Fruit fly (Drosophila melanogaster): ENCODE data around the gene CG8132.

The CG8132 gene

dm6 chr3R:9394385-9395042 is 6.8 kb upstream of the CG8132 start, which contains the start of gene FER (continued):
- TF ChIP-seq CG4820 (GFP tag; optimal IDR thresholded peaks at IDR 0.05) (no peak), hkb (optimal IDR thresholded peaks at IDR 0.05) (no peak), hkb (GFP tag; IDR thresholded peaks at IDR 0.05) (peak; percentile 47), prd (optimal IDR thresholded peaks at IDR 0.05) (no peak), prd (GFP tag; IDR thresholded peaks at IDR 0.05) (0 out of 3 replicates have a peak, but pooled peaks have one; percentile 29), org-1 (GFP tag; optimal IDR thresholded peaks at IDR 0.05) (peak; percentile 5), Nf-YC (tag; optimal IDR thresholded peaks at IDR 0.05) (peak; percentile 57), CG3163 (GFP tag; optimal IDR thresholded peaks at IDR 0.05) (peak; percentile 48), CG6765 (GFP tag; optimal IDR thresholded peaks at IDR 0.05) (peak; percentile 19), Dek (tag; optimal IDR thresholded peaks at IDR 0.05) (peak; percentile 24), CrebB (tag; optimal IDR thresholded peaks at IDR 0.05) (peak; percentile 75), CG16779 (GFP tag; IDR thresholded peaks at IDR 0.05) (peak; percentile 64; the same call in 1 of the 2 replicates), Ets65A (GFP tag) (peak; percentile 80), bbx (GFP tag; IDR thresholded peaks at IDR 0.05; ENCODE audit: partially characterized antibody) (peak; percentile 80), CG2875 (GFP tag; optimal IDR thresholded peaks at IDR 0.05) (peak; percentile 14), sr (GFP tag; IDR thresholded peaks at IDR 0.05) (peak; percentile 56; the same call in 2 of the 3 replicates), CG1529 (GFP tag; optimal IDR thresholded peaks at IDR 0.05) (peak; percentile 35), D19A (tag; optimal IDR thresholded peaks at IDR 0.05) (no peak), zf30C (GFP tag; optimal IDR thresholded peaks at IDR 0.05) (peak; percentile 86), jumu (GFP tag; optimal IDR thresholded peaks at IDR 0.05) (no peak), nerfin-1 (tag; optimal IDR thresholded peaks at IDR 0.05) (peak; percentile 45), MTF-1 (GFP tag; optimal IDR thresholded peaks at IDR 0.05; ENCODE audit: borderline replicate concordance) (peak; percentile 70), shn (GFP tag; optimal IDR thresholded peaks at IDR 0.05) (peak; percentile 22), CG17829 (tag; optimal IDR thresholded peaks at IDR 0.05) (peak; percentile 40), CG9727 (GFP tag; optimal IDR thresholded peaks at IDR 0.05) (no peak), CG4328 (GFP tag; optimal IDR thresholded peaks at IDR 0.05) (peak; percentile 37), rib (GFP tag; IDR thresholded peaks at IDR 0.05) (peak; percentile 81), CG10959 (GFP tag; IDR thresholded peaks at IDR 0.05) (no peak), Ravus (GFP tag; IDR thresholded peaks at IDR 0.05) (peak; percentile 38; the same call in 1 of the 2 replicates), Aef1 (GFP tag; IDR thresholded peaks at IDR 0.05) (no peak), ftz-f1 (GFP tag; optimal IDR thresholded peaks at IDR 0.05) (peak; percentile 25), bsh (GFP tag; optimal IDR thresholded peaks at IDR 0.05) (peak; percentile 1 to 22), pan (optimal IDR thresholded peaks at IDR 0.05) (no peak), pan (GFP tag; optimal IDR thresholded peaks at IDR 0.05 in 1 of 2, IDR thresholded peaks at IDR 0.05 in 1 of 2) (peak in 1 of 2 experiments; percentile 66), dpn (GFP tag; optimal IDR thresholded peaks at IDR 0.05) (peak; percentile 19 to 31), CG10462 (GFP tag; optimal IDR thresholded peaks at IDR 0.05) (peak; percentile 13), CG10565 (GFP tag; optimal IDR thresholded peaks at IDR 0.05) (no peak), her (GFP tag; optimal IDR thresholded peaks at IDR 0.05) (peak; percentile 61), CG11696 (GFP tag; IDR thresholded peaks at IDR 0.05) (0 out of 2 replicates have a peak, but pooled peaks have one; percentile 34), ERR (GFP tag; optimal IDR thresholded peaks at IDR 0.05) (peak; percentile 36), CG6254 (GFP tag; optimal IDR thresholded peaks at IDR 0.05) (peak; percentile 52), CG10147 (GFP tag; optimal IDR thresholded peaks at IDR 0.05) (no peak), CG7963 (GFP tag; IDR thresholded peaks at IDR 0.05; ENCODE audit: partially characterized antibody) (0 out of 3 replicates have a peak, but pooled peaks have one; percentile 10), Antp (GFP tag; optimal IDR thresholded peaks at IDR 0.05) (peak; percentile 38), ATbp (GFP tag; optimal IDR thresholded peaks at IDR 0.05) (peak; percentile 38), stc (GFP tag; IDR thresholded peaks at IDR 0.05) (peak; percentile 46; the same call in 1 of the 2 replicates), CG17359 (tag; optimal IDR thresholded peaks at IDR 0.05) (peak; percentile 32), scrt (GFP tag; optimal IDR thresholded peaks at IDR 0.05) (peak; percentile 57), CG13624 (GFP tag; optimal IDR thresholded peaks at IDR 0.05) (peak; percentile 2), Camta (GFP tag; optimal IDR thresholded peaks at IDR 0.05) (peak; percentile 12)
